Fruit fly (Drosophila melanogaster): ENCODE data around the gene CG9922.

DNA sequence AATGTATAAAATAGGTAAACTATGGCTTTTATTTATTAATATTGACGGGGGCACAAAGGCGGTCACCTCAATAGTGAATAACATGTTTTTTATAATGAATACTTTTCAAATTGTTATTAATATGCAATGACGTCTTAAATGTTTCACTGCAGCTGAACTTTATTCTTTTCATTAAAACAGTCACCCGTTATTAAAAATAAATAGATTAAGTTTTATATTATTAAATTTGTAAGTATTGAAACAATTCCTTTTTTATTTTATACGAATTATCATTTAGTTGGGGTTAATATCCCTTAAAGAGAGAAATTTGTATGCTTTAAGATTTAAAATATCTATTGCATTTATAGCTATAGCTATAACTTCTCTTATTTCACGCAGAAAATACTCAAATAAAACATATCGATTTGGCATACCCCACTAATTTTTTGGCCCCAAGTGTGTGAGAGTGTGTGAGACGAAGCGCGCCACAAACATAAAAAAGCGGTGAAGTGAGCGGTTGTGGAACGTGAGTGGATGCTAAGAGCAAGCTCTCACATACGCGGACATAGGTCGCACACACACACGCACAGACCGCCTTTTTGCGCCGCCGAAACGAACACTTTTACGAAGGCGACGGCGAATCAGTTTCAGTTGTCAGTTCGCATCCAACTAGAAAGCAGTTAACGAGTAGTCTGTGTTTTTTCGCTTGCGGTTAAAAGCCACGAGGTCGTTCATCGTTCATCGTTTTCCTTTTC lies 20.3 kb upstream of the CG9922 start, which contains the start of gene foxo:
- TF ChIP-seq bcd (GFP tag; optimal IDR thresholded peaks at IDR 0.05), result peak; percentile 85
- no peak for TF ChIP-seq Sin3A (optimal IDR thresholded peaks at IDR 0.05)
- peak; percentile 2 for TF ChIP-seq CG12071 (GFP tag; optimal IDR thresholded peaks at IDR 0.05)
- peak; percentile 89 for TF ChIP-seq CG2712 (tag; optimal IDR thresholded peaks at IDR 0.05)
- peak; percentile 53 for TF ChIP-seq slbo (GFP tag; IDR thresholded peaks at IDR 0.05)
- no peak for TF ChIP-seq NC2α (GFP tag; optimal IDR thresholded peaks at IDR 0.05)
- peak; percentile 79 for TF ChIP-seq salm (tag; optimal IDR thresholded peaks at IDR 0.05)
- TF ChIP-seq tgo (GFP tag; IDR thresholded peaks at IDR 0.05), result peak; percentile 63; the same call in 2 of the 3 replicates
- TF ChIP-seq CG18476 (GFP tag; optimal IDR thresholded peaks at IDR 0.05), result peak; percentile 55
- TF ChIP-seq CG11560 (tag; IDR thresholded peaks at IDR 0.05), result no peak
